Fruit fly (Drosophila melanogaster) whole organism, embryonic: Measurements from ENCODE around the gene mdlc.

Experiments
- Antp ChIP-seq: fragments of 200-800 bp; sonication (Bioruptor generic); optimal IDR thresholded peaks from 3 replicates; lab custom pipeline; 2016; ENCODE audit warnings: missing biosample characterization, missing genetic modification characterization
- Asciz ChIP-seq: fragments of 200-800 bp; sonication (Bioruptor generic); optimal IDR thresholded peaks from 2 replicates; lab custom pipeline; 2017; ENCODE audit warnings: missing biosample characterization, mild to moderate bottlenecking, missing genetic modification characterization, missing genetic modification reagents
- CG10462 ChIP-seq: fragments of 200-800 bp; sonication (Bioruptor generic); optimal IDR thresholded peaks from 2 replicates; lab custom pipeline; 2016; ENCODE audit warnings: missing biosample characterization, missing genetic modification characterization
- CG11093 ChIP-seq: fragments of 200-800 bp; sonication (Bioruptor generic); IDR thresholded peaks from 3 replicates; pipeline ENCODE4 v1.3.6; 2022; ENCODE audit warnings: missing biosample characterization, missing genetic modification characterization
- CG11456 ChIP-seq: fragments of 200-800 bp; sonication (Bioruptor generic); IDR thresholded peaks from 3 replicates; pipeline ENCODE4 v1.3.6; 2022; ENCODE audit warnings: missing biosample characterization, missing genetic modification characterization
- CG12071 ChIP-seq: fragments of 200-800 bp; sonication (Bioruptor generic); optimal IDR thresholded peaks from 3 replicates; lab custom pipeline; 2018; ENCODE audit warnings: missing biosample characterization, mild to moderate bottlenecking, missing genetic modification characterization
- CG12744 ChIP-seq: fragments of 200-800 bp; sonication (Bioruptor generic); optimal IDR thresholded peaks from 2 replicates; lab custom pipeline; 2016; ENCODE audit warnings: missing biosample characterization, missing genetic modification characterization
- CG13287 ChIP-seq: fragments of 200-800 bp; sonication (Bioruptor generic); IDR thresholded peaks from 2 replicates; pipeline ENCODE4 v1.3.6; 2022; ENCODE audit warnings: missing biosample characterization, missing genetic modification characterization; ENCODE audit not compliant: partially characterized antibody
- CG13775 ChIP-seq: fragments of 200-800 bp; sonication (Bioruptor generic); optimal IDR thresholded peaks from 3 replicates; lab custom pipeline; 2017; ENCODE audit warnings: missing biosample characterization, mild to moderate bottlenecking, missing genetic modification characterization
- CG2116 ChIP-seq: fragments of 200-800 bp; sonication (Bioruptor generic); optimal IDR thresholded peaks from 3 replicates; lab custom pipeline; 2018; ENCODE audit warnings: missing biosample characterization, mild to moderate bottlenecking, missing genetic modification characterization
- CG3838 ChIP-seq: fragments of 200-800 bp; sonication (Bioruptor generic); optimal IDR thresholded peaks from 3 replicates; lab custom pipeline; 2016; ENCODE audit warnings: missing biosample characterization, missing genetic modification characterization
- CG42726 ChIP-seq: fragments of 200-800 bp; sonication (Bioruptor generic); IDR thresholded peaks from 2 replicates; pipeline ENCODE4 v1.3.6; 2022; ENCODE audit warnings: missing biosample characterization, missing genetic modification characterization; ENCODE audit not compliant: partially characterized antibody
- CG4730 ChIP-seq: fragments of 200-800 bp; sonication (Bioruptor generic); IDR thresholded peaks from 2 replicates; pipeline ENCODE4 v1.3.6; 2022; ENCODE audit warnings: missing biosample characterization, missing genetic modification characterization
- CG6654 ChIP-seq: fragments of 200-800 bp; sonication (Bioruptor generic); optimal IDR thresholded peaks from 2 replicates; lab custom pipeline; 2017; ENCODE audit warnings: missing biosample characterization, mild to moderate bottlenecking, missing genetic modification characterization
- CG8359 ChIP-seq: fragments of 200-800 bp; sonication (Bioruptor generic); optimal IDR thresholded peaks from 2 replicates; lab custom pipeline; 2017; ENCODE audit warnings: missing biosample characterization, mild to moderate bottlenecking, missing genetic modification characterization, borderline replicate concordance
- CG9876 ChIP-seq: fragments of 200-800 bp; sonication (Bioruptor generic); optimal IDR thresholded peaks from 2 replicates; lab custom pipeline; 2016; ENCODE audit warnings: missing biosample characterization, missing genetic modification characterization
- E2f1 ChIP-seq: fragments of 200-800 bp; sonication (Bioruptor generic); IDR thresholded peaks from 2 replicates; pipeline ENCODE4 v1.3.6; 2022; ENCODE audit warnings: missing biosample characterization, missing genetic modification characterization
- Fer2 ChIP-seq: fragments of 200-800 bp; sonication (Bioruptor generic); optimal IDR thresholded peaks from 2 replicates; lab custom pipeline; 2018; ENCODE audit warnings: missing biosample characterization, mild to moderate bottlenecking, missing genetic modification characterization, moderate library complexity
- Fer3 ChIP-seq: fragments of 200-800 bp; sonication (Bioruptor generic); optimal IDR thresholded peaks from 2 replicates; lab custom pipeline; 2018; ENCODE audit warnings: missing biosample characterization, mild to moderate bottlenecking, missing genetic modification characterization, moderate library complexity
- Gsc ChIP-seq: fragments of 200-800 bp; sonication (Bioruptor generic); IDR thresholded peaks from 2 replicates; pipeline ENCODE4 v1.3.6; 2022; ENCODE audit warnings: missing biosample characterization, missing genetic modification characterization
- H15 ChIP-seq: fragments of 200-800 bp; sonication (Bioruptor generic); IDR thresholded peaks from 3 replicates; pipeline ENCODE4 v1.3.6; 2022; ENCODE audit warnings: missing biosample characterization, missing genetic modification characterization
- HLH54F ChIP-seq: fragments of 200-800 bp; sonication (Bioruptor generic); optimal IDR thresholded peaks from 3 replicates; lab custom pipeline; 2016; ENCODE audit warnings: missing biosample characterization, missing genetic modification characterization
- HmgZ ChIP-seq: fragments of 200-800 bp; sonication (Bioruptor generic); optimal IDR thresholded peaks from 2 replicates; lab custom pipeline; 2018; ENCODE audit warnings: missing biosample characterization, mild to moderate bottlenecking, missing genetic modification characterization
- NC2α ChIP-seq: fragments of 200-800 bp; sonication (Bioruptor generic); optimal IDR thresholded peaks from 2 replicates; lab custom pipeline; 2016; ENCODE audit warnings: missing biosample characterization, missing genetic modification characterization
- Sox100B ChIP-seq: fragments of 200-800 bp; sonication (Bioruptor generic); optimal IDR thresholded peaks from 3 replicates; lab custom pipeline; 2018; ENCODE audit warnings: missing biosample characterization, mild to moderate bottlenecking, missing genetic modification characterization
- amos ChIP-seq: fragments of 200-800 bp; sonication (Bioruptor generic); IDR thresholded peaks from 2 replicates; pipeline ENCODE4 v1.3.6; 2022; ENCODE audit warnings: missing biosample characterization, missing genetic modification characterization; ENCODE audit not compliant: partially characterized antibody
- chif ChIP-seq, 2 experiments: fragments of 200-800 bp; sonication (Bioruptor generic); optimal IDR thresholded peaks; 3 replicates each; lab custom pipeline; 2016; ENCODE audit warnings: missing biosample characterization in 2 of 2, missing genetic modification characterization in 2 of 2
- crol ChIP-seq: fragments of 200-800 bp; sonication (Bioruptor generic); IDR thresholded peaks from 2 replicates; pipeline ENCODE4 v1.3.6; 2022; ENCODE audit warnings: missing biosample characterization, missing genetic modification characterization
- esg ChIP-seq: fragments of 200-800 bp; sonication (Bioruptor generic); conservative IDR thresholded peaks from 2 replicates; pipeline ENCODE4 v1.3.6; 2022; ENCODE audit warnings: missing biosample characterization, missing genetic modification characterization
- fru ChIP-seq: fragments of >200 bp; optimal IDR thresholded peaks from 2 replicates; lab custom pipeline; 2017
- ftz-f1 ChIP-seq: fragments of 200-800 bp; sonication (Bioruptor generic); optimal IDR thresholded peaks from 2 replicates; lab custom pipeline; 2016; ENCODE audit warnings: missing biosample characterization, missing genetic modification characterization
- fu2 ChIP-seq: fragments of 200-800 bp; sonication (Bioruptor generic); optimal IDR thresholded peaks from 2 replicates; lab custom pipeline; 2016; ENCODE audit warnings: missing biosample characterization, missing genetic modification characterization
- gsb-n ChIP-seq: fragments of 200-800 bp; sonication (Bioruptor generic); optimal IDR thresholded peaks from 3 replicates; lab custom pipeline; 2018; ENCODE audit warnings: missing biosample characterization, mild to moderate bottlenecking, missing genetic modification characterization
- kah ChIP-seq: fragments of 200-800 bp; sonication (Bioruptor generic); optimal IDR thresholded peaks from 2 replicates; lab custom pipeline; 2018; ENCODE audit warnings: missing biosample characterization, mild to moderate bottlenecking, missing genetic modification characterization
- kni ChIP-seq: fragments of 200-800 bp; sonication (Bioruptor generic); optimal IDR thresholded peaks from 3 replicates; lab custom pipeline; 2017; ENCODE audit warnings: mild to moderate bottlenecking, missing biosample characterization, missing genetic modification reagents, missing genetic modification characterization
- maf-S ChIP-seq: fragments of 200-800 bp; sonication (Bioruptor generic); optimal IDR thresholded peaks from 2 replicates; lab custom pipeline; 2016; ENCODE audit warnings: missing biosample characterization, missing genetic modification characterization
- oc ChIP-seq: fragments of 200-800 bp; sonication (Bioruptor generic); optimal IDR thresholded peaks from 2 replicates; lab custom pipeline; 2018; ENCODE audit warnings: missing biosample characterization, mild to moderate bottlenecking, missing genetic modification characterization, moderate library complexity
- otp ChIP-seq: fragments of 200-800 bp; sonication (Bioruptor generic); IDR thresholded peaks from 3 replicates; pipeline ENCODE4, ENCODE4 v1.3.6; 2022; ENCODE audit warnings: missing biosample characterization, missing genetic modification characterization
- pb ChIP-seq: fragments of 200-800 bp; sonication (Bioruptor generic); optimal IDR thresholded peaks from 3 replicates; lab custom pipeline; 2016; ENCODE audit warnings: missing biosample characterization, missing genetic modification characterization
- phol ChIP-seq: fragments of 200-800 bp; sonication (Bioruptor generic); optimal IDR thresholded peaks from 3 replicates; lab custom pipeline; 2018; ENCODE audit warnings: missing biosample characterization, mild to moderate bottlenecking, missing genetic modification characterization, moderate library complexity
- ranshi ChIP-seq: fragments of 200-800 bp; sonication (Bioruptor generic); IDR thresholded peaks from 2 replicates; pipeline ENCODE4 v1.3.6; 2022; ENCODE audit warnings: missing biosample characterization, missing genetic modification characterization
- rib ChIP-seq: fragments of 200-800 bp; sonication (Bioruptor generic); IDR thresholded peaks from 2 replicates; pipeline ENCODE4 v1.3.6; 2022; ENCODE audit warnings: missing biosample characterization, missing genetic modification characterization
- row ChIP-seq: fragments of 200-800 bp; sonication (Bioruptor generic); IDR thresholded peaks from 3 replicates; pipeline ENCODE4 v1.3.6; 2022; ENCODE audit warnings: missing biosample characterization, missing genetic modification characterization
- schlank ChIP-seq: fragments of 200-800 bp; sonication (Bioruptor generic); optimal IDR thresholded peaks from 2 replicates; lab custom pipeline; 2018; ENCODE audit warnings: missing biosample characterization, mild to moderate bottlenecking, missing genetic modification characterization
- sd ChIP-seq: fragments of 200-800 bp; sonication (Bioruptor generic); optimal IDR thresholded peaks from 3 replicates; lab custom pipeline; 2018; ENCODE audit warnings: missing biosample characterization, mild to moderate bottlenecking, missing genetic modification characterization, moderate library complexity
- shn ChIP-seq: fragments of 200-800 bp; sonication (Bioruptor generic); optimal IDR thresholded peaks from 3 replicates; lab custom pipeline; 2016; ENCODE audit warnings: missing biosample characterization, missing genetic modification characterization
- sna ChIP-seq: fragments of 200-800 bp; sonication (Bioruptor generic); IDR thresholded peaks from 2 replicates; pipeline ENCODE4 v1.3.6; 2022; ENCODE audit warnings: missing biosample characterization, missing genetic modification characterization; ENCODE audit not compliant: partially characterized antibody
- sr ChIP-seq: fragments of 200-800 bp; sonication (Bioruptor generic); IDR thresholded peaks from 3 replicates; pipeline ENCODE4 v1.3.6; 2022; ENCODE audit warnings: missing biosample characterization, missing genetic modification characterization
- ssp ChIP-seq: fragments of 200-800 bp; sonication (Bioruptor generic); IDR thresholded peaks from 2 replicates; pipeline ENCODE4 v1.3.6; 2022; ENCODE audit warnings: missing biosample characterization, missing genetic modification characterization
- wor ChIP-seq: fragments of 200-800 bp; sonication (Bioruptor generic); IDR thresholded peaks from 2 replicates; pipeline ENCODE4 v1.3.6; 2022; ENCODE audit warnings: missing biosample characterization, missing genetic modification characterization

mdlc gene

DNA sequence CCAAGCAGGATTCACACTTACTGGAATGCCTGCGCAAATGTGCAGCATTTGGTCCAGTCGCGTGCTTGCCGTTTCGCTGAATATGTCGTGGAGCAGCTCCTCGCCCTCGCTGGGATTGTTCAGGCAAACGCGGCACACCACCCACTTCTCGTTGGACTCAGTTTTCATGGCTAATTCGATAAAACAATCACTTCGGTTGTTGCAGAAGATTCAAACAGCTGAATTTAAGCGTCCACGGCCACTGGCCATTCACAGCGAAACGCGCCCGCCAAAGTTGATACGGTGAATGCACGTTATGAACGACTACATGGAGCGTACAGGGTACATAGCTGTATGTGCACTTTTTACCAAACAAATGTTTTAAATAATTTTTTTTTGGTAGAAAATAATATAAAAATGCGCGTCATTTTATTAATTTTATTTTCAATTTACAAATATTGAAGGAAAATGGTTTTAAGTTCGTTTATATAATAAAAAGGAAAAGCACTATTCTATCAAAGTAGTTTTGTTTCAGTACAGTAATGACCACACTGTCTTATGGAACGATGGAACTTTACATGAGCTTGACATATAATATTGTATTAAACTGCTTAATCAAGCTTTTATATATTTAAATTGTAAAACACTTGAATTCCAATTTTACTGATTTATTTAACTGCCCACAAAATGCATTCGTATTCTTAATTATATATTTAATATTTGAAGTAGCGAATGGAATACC lies 26.3 kb upstream of the mdlc start, which contains the start of gene trem (continued):
- peak; percentile 65 for TF ChIP-seq CG10462
- peak; percentile 64 for TF ChIP-seq CG6654 (GFP tag; lab: Kevin White, UChicago)
- TF ChIP-seq CG11456 (GFP tag; lab: Robert Waterston, UW), result peak; percentile 74
- peak; percentile 2 for TF ChIP-seq fu2 (GFP tag; lab: Kevin White, UChicago)
- peak; percentile 29 for TF ChIP-seq CG3838 (GFP tag; lab: Kevin White, UChicago)
- peak; percentile 18 for TF ChIP-seq HmgZ (tag; lab: Kevin White, UChicago)
- TF ChIP-seq crol (GFP tag; lab: Robert Waterston, UW), result no peak
- 0 out of 2 replicates have a peak, but pooled peaks have one; percentile 8 for TF ChIP-seq CG13287 (GFP tag; lab: Robert Waterston, UW)
- TF ChIP-seq Gsc (GFP tag; lab: Robert Waterston, UW), result peak; percentile 60
- peak; percentile 41; the same call in 1 of the 2 replicates for TF ChIP-seq ranshi (GFP tag; lab: Robert Waterston, UW)
- no peak for TF ChIP-seq pb
- peak; percentile 67 for TF ChIP-seq E2f1 (GFP tag; lab: Robert Waterston, UW)
- TF ChIP-seq esg (GFP tag; lab: Robert Waterston, UW), result peak; percentile 50; the same call in 1 of the 2 replicates
- TF ChIP-seq CG4730, result no peak; the same call in none of the 2 replicates
- TF ChIP-seq Sox100B, result no peak
- TF ChIP-seq oc (tag; lab: Kevin White, UChicago), result no peak
- TF ChIP-seq wor (GFP tag; lab: Robert Waterston, UW), result no peak
- TF ChIP-seq Fer3, result peak; percentile 63
- TF ChIP-seq sna (GFP tag; lab: Robert Waterston, UW), result no peak
- TF ChIP-seq rib (GFP tag; lab: Robert Waterston, UW), result no peak
- TF ChIP-seq NC2α (GFP tag; lab: Kevin White, UChicago), result no peak
- peak; percentile 89 for TF ChIP-seq CG13775 (GFP tag; lab: Kevin White, UChicago)
- TF ChIP-seq CG2116, result peak; percentile 34
- TF ChIP-seq otp (GFP tag; lab: Robert Waterston, UW), result no peak
- TF ChIP-seq CG11093, result peak; percentile 55; the same call in 1 of the 3 replicates
- TF ChIP-seq Asciz (GFP tag; lab: Kevin White, UChicago), result no peak
- TF ChIP-seq fru (lab: Kevin White, UChicago), result no peak
- TF ChIP-seq shn (GFP tag; lab: Kevin White, UChicago), result peak; percentile 12
- TF ChIP-seq CG8359 (GFP tag; lab: Kevin White, UChicago), result peak; percentile 1
- peak; percentile 81 for TF ChIP-seq phol (tag; lab: Kevin White, UChicago)
- TF ChIP-seq row (GFP tag; lab: Robert Waterston, UW), result peak; percentile 97
- peak; percentile 8 for TF ChIP-seq kah (GFP tag; lab: Kevin White, UChicago)
- TF ChIP-seq CG9876 (GFP tag; lab: Kevin White, UChicago), result no peak
- TF ChIP-seq chif (GFP tag; optimal IDR thresholded peaks at IDR 0.05; lab: Kevin White, UChicago), result peak; percentile 48 to 50
- TF ChIP-seq schlank (tag; lab: Kevin White, UChicago), result no peak
- TF ChIP-seq CG12071 (GFP tag; lab: Kevin White, UChicago), result no peak
- TF ChIP-seq CG42726 (GFP tag; lab: Robert Waterston, UW), result no peak
- no peak for TF ChIP-seq sr
- no peak for TF ChIP-seq kni
- no peak for TF ChIP-seq amos (GFP tag; lab: Robert Waterston, UW)
- no peak for TF ChIP-seq maf-S (GFP tag; lab: Kevin White, UChicago)
- TF ChIP-seq gsb-n, result no peak
- TF ChIP-seq HLH54F, result peak; percentile 54
- TF ChIP-seq ssp (GFP tag; lab: Robert Waterston, UW), result peak; percentile 75; the same call in 1 of the 2 replicates
- TF ChIP-seq CG12744, result no peak
- peak; percentile 10 for TF ChIP-seq Antp (GFP tag; lab: Kevin White, UChicago)
- TF ChIP-seq H15 (GFP tag; lab: Robert Waterston, UW), result peak; percentile 33; the same call in 1 of the 3 replicates
- peak; percentile 14 for TF ChIP-seq sd
- TF ChIP-seq ftz-f1 (GFP tag; lab: Kevin White, UChicago), result no peak
- peak; percentile 67 for TF ChIP-seq Fer2 (tag; lab: Kevin White, UChicago)
